Fruit fly (Drosophila melanogaster) whole organism, embryonic: ENCODE data around the gene CG17744.

ENCODE experiments used
- ATbp ChIP-seq: fragments of 200-800 bp; sonication (Bioruptor generic); optimal IDR thresholded peaks from 2 replicates; lab custom pipeline; 2017; ENCODE audit warnings: missing biosample characterization, mild to moderate bottlenecking, missing genetic modification characterization, missing genetic modification reagents
- Asciz ChIP-seq: fragments of 200-800 bp; sonication (Bioruptor generic); optimal IDR thresholded peaks from 2 replicates; lab custom pipeline; 2017; ENCODE audit warnings: missing biosample characterization, mild to moderate bottlenecking, missing genetic modification characterization, missing genetic modification reagents
- Atf6 ChIP-seq: fragments of 200-800 bp; sonication (Bioruptor generic); IDR thresholded peaks from 2 replicates; pipeline ENCODE4 v1.3.6; 2022; ENCODE audit warnings: missing biosample characterization, missing genetic modification characterization
- Awh ChIP-seq: fragments of 200-800 bp; sonication (Bioruptor generic); IDR thresholded peaks from 2 replicates; pipeline ENCODE4, ENCODE4 v1.3.6; 2022; ENCODE audit warnings: missing biosample characterization, missing genetic modification characterization
- CG10321 ChIP-seq: fragments of 200-800 bp; sonication (Bioruptor generic); IDR thresholded peaks from 2 replicates; pipeline ENCODE4 v1.3.6; 2022; ENCODE audit warnings: missing biosample characterization, missing genetic modification characterization
- CG10431 ChIP-seq: fragments of 200-800 bp; sonication (Bioruptor generic); optimal IDR thresholded peaks from 3 replicates; lab custom pipeline; 2018; ENCODE audit warnings: missing biosample characterization, mild to moderate bottlenecking, missing genetic modification characterization
- CG10565 ChIP-seq: fragments of 200-800 bp; sonication (Bioruptor generic); optimal IDR thresholded peaks from 3 replicates; lab custom pipeline; 2016; ENCODE audit warnings: missing biosample characterization, mild to moderate bottlenecking, missing genetic modification characterization
- CG11504 ChIP-seq: fragments of 200-800 bp; sonication (Bioruptor generic); optimal IDR thresholded peaks from 3 replicates; lab custom pipeline; 2019; ENCODE audit warnings: missing biosample characterization, mild to moderate bottlenecking, missing genetic modification characterization, moderate library complexity
- CG12071 ChIP-seq: fragments of 200-800 bp; sonication (Bioruptor generic); optimal IDR thresholded peaks from 3 replicates; lab custom pipeline; 2018; ENCODE audit warnings: missing biosample characterization, mild to moderate bottlenecking, missing genetic modification characterization
- CG12219 ChIP-seq: fragments of 200-800 bp; sonication (Bioruptor generic); optimal IDR thresholded peaks from 3 replicates; lab custom pipeline; 2018; ENCODE audit warnings: missing biosample characterization, mild to moderate bottlenecking, missing genetic modification characterization
- CG12769 ChIP-seq: fragments of 200-800 bp; sonication (Bioruptor generic); optimal IDR thresholded peaks from 2 replicates; lab custom pipeline; 2019; ENCODE audit warnings: missing biosample characterization, mild to moderate bottlenecking, missing genetic modification characterization, moderate library complexity
- CG13296 ChIP-seq: fragments of 200-800 bp; sonication (Bioruptor generic); optimal IDR thresholded peaks from 3 replicates; lab custom pipeline; 2018; ENCODE audit warnings: missing biosample characterization, mild to moderate bottlenecking, missing genetic modification characterization
- CG15269 ChIP-seq: fragments of 200-800 bp; sonication (Bioruptor generic); optimal IDR thresholded peaks from 2 replicates; lab custom pipeline; 2018; ENCODE audit warnings: missing biosample characterization, mild to moderate bottlenecking, missing genetic modification characterization, moderate library complexity
- CG1529 ChIP-seq: fragments of 200-800 bp; sonication (Bioruptor generic); optimal IDR thresholded peaks from 3 replicates; lab custom pipeline; 2018; ENCODE audit warnings: missing biosample characterization, missing genetic modification characterization
- CG1602 ChIP-seq: fragments of 200-800 bp; sonication (Bioruptor generic); optimal IDR thresholded peaks from 3 replicates; lab custom pipeline; 2016; ENCODE audit warnings: missing biosample characterization, missing genetic modification characterization
- CG2116 ChIP-seq: fragments of 200-800 bp; sonication (Bioruptor generic); optimal IDR thresholded peaks from 3 replicates; lab custom pipeline; 2018; ENCODE audit warnings: missing biosample characterization, mild to moderate bottlenecking, missing genetic modification characterization
- CG2678 ChIP-seq: fragments of 200-800 bp; sonication (Bioruptor generic); optimal IDR thresholded peaks from 3 replicates; lab custom pipeline; 2019; ENCODE audit warnings: missing biosample characterization, mild to moderate bottlenecking, missing genetic modification characterization, moderate library complexity
- CG31365 ChIP-seq: fragments of 200-800 bp; sonication (Bioruptor generic); optimal IDR thresholded peaks from 2 replicates; lab custom pipeline; 2018; ENCODE audit warnings: missing biosample characterization, mild to moderate bottlenecking, missing genetic modification characterization
- CG33213 ChIP-seq: fragments of 200-800 bp; sonication (Bioruptor generic); optimal IDR thresholded peaks from 3 replicates; lab custom pipeline; 2016; ENCODE audit warnings: missing biosample characterization, missing genetic modification characterization
- CG4617 ChIP-seq: fragments of 200-800 bp; sonication (Bioruptor generic); optimal IDR thresholded peaks from 3 replicates; lab custom pipeline; 2016; ENCODE audit warnings: missing biosample characterization, missing genetic modification characterization, borderline replicate concordance
- CG8290 ChIP-seq, 3 experiments: fragments of 200-800 bp; sonication (Bioruptor generic); optimal IDR thresholded peaks; 2 replicates each; lab custom pipeline; 2016 to 2019; ENCODE audit warnings: missing biosample characterization in 3 of 3, missing genetic modification characterization in 3 of 3, mild to moderate bottlenecking in 2 of 3, moderate library complexity in 1 of 3
- Doc2 ChIP-seq: fragments of 200-800 bp; sonication (Bioruptor generic); IDR thresholded peaks from 2 replicates; pipeline ENCODE4 v1.3.6; 2022; ENCODE audit warnings: missing biosample characterization, missing genetic modification characterization
- Drgx ChIP-seq: fragments of 200-800 bp; sonication (Bioruptor generic); IDR thresholded peaks from 2 replicates; pipeline ENCODE4 v1.3.6; 2022; ENCODE audit warnings: missing biosample characterization, missing genetic modification characterization
- H15 ChIP-seq: fragments of 200-800 bp; sonication (Bioruptor generic); IDR thresholded peaks from 3 replicates; pipeline ENCODE4 v1.3.6; 2022; ENCODE audit warnings: missing biosample characterization, missing genetic modification characterization
- HLH54F ChIP-seq: fragments of 200-800 bp; sonication (Bioruptor generic); optimal IDR thresholded peaks from 3 replicates; lab custom pipeline; 2016; ENCODE audit warnings: missing biosample characterization, missing genetic modification characterization
- HLHmδ ChIP-seq: fragments of 200-800 bp; sonication (Bioruptor generic); optimal IDR thresholded peaks from 2 replicates; lab custom pipeline; 2018; ENCODE audit warnings: missing biosample characterization, mild to moderate bottlenecking, missing genetic modification characterization, moderate library complexity
- Med ChIP-seq: fragments of 200-800 bp; sonication (Bioruptor generic); peaks from one replicate; lab custom pipeline; 2016; ENCODE audit warnings: missing biosample characterization, missing genetic modification characterization, mild to moderate bottlenecking, inconsistent platforms, moderate library complexity
- Neu2 ChIP-seq: fragments of 200-800 bp; sonication (Bioruptor generic); optimal IDR thresholded peaks from 3 replicates; lab custom pipeline; 2016; ENCODE audit warnings: missing biosample characterization, missing genetic modification characterization, borderline replicate concordance
- Nf-YB ChIP-seq: fragments of 200-800 bp; sonication (Bioruptor generic); optimal IDR thresholded peaks from 3 replicates; lab custom pipeline; 2019; ENCODE audit warnings: missing biosample characterization, mild to moderate bottlenecking, missing genetic modification characterization, moderate library complexity
- PHDP ChIP-seq: fragments of 200-800 bp; sonication (Bioruptor generic); optimal IDR thresholded peaks from 3 replicates; lab custom pipeline; 2018; ENCODE audit warnings: missing biosample characterization, mild to moderate bottlenecking, missing genetic modification characterization, moderate library complexity
- Sox102F ChIP-seq: fragments of 200-800 bp; sonication (Bioruptor generic); optimal IDR thresholded peaks from 2 replicates; lab custom pipeline; 2018; ENCODE audit warnings: missing biosample characterization, mild to moderate bottlenecking, missing genetic modification characterization, moderate library complexity
- Spps ChIP-seq: fragments of 200-800 bp; sonication (Bioruptor generic); optimal IDR thresholded peaks from 2 replicates; lab custom pipeline; 2018; ENCODE audit warnings: missing biosample characterization, mild to moderate bottlenecking, missing genetic modification characterization
- dmrt99B ChIP-seq: fragments of 200-800 bp; sonication (Bioruptor generic); optimal IDR thresholded peaks from 2 replicates; lab custom pipeline; 2018; ENCODE audit warnings: missing biosample characterization, mild to moderate bottlenecking, missing genetic modification characterization, moderate library complexity
- gem ChIP-seq: fragments of 200-800 bp; sonication (Bioruptor generic); optimal IDR thresholded peaks from 2 replicates; lab custom pipeline; 2019; ENCODE audit warnings: missing biosample characterization, mild to moderate bottlenecking, missing genetic modification characterization, moderate library complexity
- grn ChIP-seq: fragments of 200-800 bp; sonication (Bioruptor generic); optimal IDR thresholded peaks from 3 replicates; lab custom pipeline; 2017; ENCODE audit warnings: missing biosample characterization, missing genetic modification characterization
- kah ChIP-seq: fragments of 200-800 bp; sonication (Bioruptor generic); optimal IDR thresholded peaks from 2 replicates; lab custom pipeline; 2018; ENCODE audit warnings: missing biosample characterization, mild to moderate bottlenecking, missing genetic modification characterization
- lab ChIP-seq: fragments of 200-800 bp; sonication (Bioruptor generic); optimal IDR thresholded peaks from 3 replicates; lab custom pipeline; 2017; ENCODE audit warnings: missing biosample characterization, missing genetic modification characterization, mild to moderate bottlenecking, moderate library complexity, missing genetic modification reagents
- nmo ChIP-seq: fragments of 200-800 bp; sonication (Bioruptor generic); optimal IDR thresholded peaks from 2 replicates; lab custom pipeline; 2018; ENCODE audit warnings: missing biosample characterization, mild to moderate bottlenecking, missing genetic modification characterization, moderate library complexity
- pho ChIP-seq: fragments of 200-800 bp; sonication (Bioruptor generic); optimal IDR thresholded peaks from 2 replicates; lab custom pipeline; 2016; ENCODE audit warnings: missing biosample characterization, missing genetic modification characterization
- prd ChIP-seq, 3 experiments: fragments of >200 bp in 2 of 3; fragments of 200-800 bp in 1 of 3; sonication (Bioruptor generic) in 1 of 3; optimal IDR thresholded peaks in 2 of 3; IDR thresholded peaks in 1 of 3; 2 replicates in 2 of 3; 3 replicates in 1 of 3; pipeline versions ENCODE4 v1.3.6 to Lab custom; 2017 to 2022; ENCODE audit warnings: missing biosample characterization in 1 of 3, missing genetic modification characterization in 1 of 3
- pum ChIP-seq: fragments of 200-800 bp; sonication (Bioruptor generic); optimal IDR thresholded peaks from 2 replicates; lab custom pipeline; 2016; ENCODE audit warnings: missing biosample characterization, missing genetic modification characterization
- run ChIP-seq: fragments of 200-800 bp; sonication (Bioruptor generic); optimal IDR thresholded peaks from 3 replicates; lab custom pipeline; 2018; ENCODE audit warnings: missing biosample characterization, mild to moderate bottlenecking, missing genetic modification characterization
- scrt ChIP-seq: fragments of 200-800 bp; sonication (Bioruptor generic); optimal IDR thresholded peaks from 2 replicates; lab custom pipeline; 2018; ENCODE audit warnings: missing biosample characterization, mild to moderate bottlenecking, missing genetic modification characterization, moderate library complexity
- sens ChIP-seq: fragments of 200-800 bp; sonication (Bioruptor generic); peaks from one replicate; lab custom pipeline; 2016; ENCODE audit warnings: missing biosample characterization, missing genetic modification characterization
- seq ChIP-seq: fragments of 200-800 bp; sonication (Bioruptor generic); IDR thresholded peaks from 2 replicates; pipeline ENCODE4 v1.3.6; 2022; ENCODE audit warnings: missing biosample characterization, missing genetic modification characterization
- sisA ChIP-seq: fragments of 200-800 bp; sonication (Bioruptor generic); IDR thresholded peaks from 2 replicates; pipeline ENCODE4 v1.3.6; 2022; ENCODE audit warnings: missing biosample characterization, missing genetic modification characterization
- tup ChIP-seq: fragments of 200-800 bp; sonication (Bioruptor generic); optimal IDR thresholded peaks from 2 replicates; lab custom pipeline; 2016; ENCODE audit warnings: missing biosample characterization, mild to moderate bottlenecking, missing genetic modification characterization, moderate library complexity
- vfl ChIP-seq: fragments of 200-800 bp; sonication (Bioruptor generic); optimal IDR thresholded peaks from 2 replicates; lab custom pipeline; 2016; ENCODE audit warnings: missing biosample characterization, missing genetic modification characterization
- wek ChIP-seq: fragments of 200-800 bp; sonication (Bioruptor generic); optimal IDR thresholded peaks from 3 replicates; lab custom pipeline; 2018; ENCODE audit warnings: missing biosample characterization, mild to moderate bottlenecking, missing genetic modification characterization, moderate library complexity

The CG17744 gene

dm6 chr3L:6999993-7000392 is 26.6 kb downstream of the CG17744 start:
- no peak for TF ChIP-seq pum
- no peak for TF ChIP-seq CG10431 (GFP tag; lab: Kevin White, UChicago)
- TF ChIP-seq Awh (GFP tag; lab: Robert Waterston, UW), result 0 out of 2 replicates have a peak, but pooled peaks have one; percentile 26
- peak; percentile 24 for TF ChIP-seq CG15269 (tag; lab: Kevin White, UChicago)
- peak; percentile 40 for TF ChIP-seq CG12071 (GFP tag; lab: Kevin White, UChicago)
- TF ChIP-seq CG33213, result no peak
- TF ChIP-seq CG31365 (tag; lab: Kevin White, UChicago), result no peak
- no peak for TF ChIP-seq Spps
- TF ChIP-seq PHDP (tag; lab: Kevin White, UChicago), result peak; percentile 31
- no peak for TF ChIP-seq H15 (GFP tag; lab: Robert Waterston, UW)
- no peak for TF ChIP-seq CG10565 (GFP tag; lab: Kevin White, UChicago)
- peak; percentile 22 for TF ChIP-seq gem (tag; lab: Kevin White, UChicago)
- no peak for TF ChIP-seq CG12219 (GFP tag; lab: Kevin White, UChicago)
- no peak for TF ChIP-seq CG1602 (GFP tag; lab: Kevin White, UChicago)
- no peak for TF ChIP-seq grn (GFP tag; lab: Kevin White, UChicago)
- TF ChIP-seq CG12769 (tag; lab: Kevin White, UChicago), result peak; percentile 27
- no peak for TF ChIP-seq Atf6 (GFP tag; lab: Robert Waterston, UW)
- TF ChIP-seq Nf-YB (GFP tag; lab: Kevin White, UChicago), result no peak
- no peak for TF ChIP-seq Doc2 (GFP tag; lab: Robert Waterston, UW)
- no peak for TF ChIP-seq pho (GFP tag; lab: Kevin White, UChicago)
- peak; percentile 53 for TF ChIP-seq Med (GFP tag; lab: Kevin White, UChicago)
- peak; percentile 12 for TF ChIP-seq Sox102F
- TF ChIP-seq run, result no peak
- peak; percentile 54 for TF ChIP-seq sens (GFP tag; lab: Kevin White, UChicago)
- TF ChIP-seq CG2678, result peak; percentile 45
- TF ChIP-seq wek, result peak; percentile 17
- TF ChIP-seq HLHmδ (GFP tag; lab: Kevin White, UChicago), result no peak
- TF ChIP-seq CG8290 (GFP tag; optimal IDR thresholded peaks at IDR 0.05; lab: Kevin White, UChicago), result no peak
- TF ChIP-seq CG8290 (tag; optimal IDR thresholded peaks at IDR 0.05; lab: Kevin White, UChicago), result peak in 1 of 2 experiments; percentile 3
- no peak for TF ChIP-seq CG10321 (GFP tag; lab: Robert Waterston, UW)
- no peak for TF ChIP-seq Neu2 (GFP tag; lab: Kevin White, UChicago)
- TF ChIP-seq vfl, result no peak
- TF ChIP-seq prd (optimal IDR thresholded peaks at IDR 0.05; lab: Kevin White, UChicago), result no peak
- no peak for TF ChIP-seq prd (GFP tag; IDR thresholded peaks at IDR 0.05; lab: Robert Waterston, UW)
- TF ChIP-seq Drgx (GFP tag; lab: Robert Waterston, UW), result no peak
- TF ChIP-seq nmo (GFP tag; lab: Kevin White, UChicago), result no peak
- no peak for TF ChIP-seq sisA
- TF ChIP-seq scrt, result peak; percentile 14
- TF ChIP-seq HLH54F (GFP tag; lab: Kevin White, UChicago), result no peak
- TF ChIP-seq dmrt99B (tag; lab: Kevin White, UChicago), result peak; percentile 31
- no peak for TF ChIP-seq CG4617 (GFP tag; lab: Kevin White, UChicago)
- TF ChIP-seq tup (GFP tag; lab: Kevin White, UChicago), result no peak
- peak; percentile 20 for TF ChIP-seq Asciz (GFP tag; lab: Kevin White, UChicago)
- TF ChIP-seq CG11504 (tag; lab: Kevin White, UChicago), result peak; percentile 14
- TF ChIP-seq ATbp (GFP tag; lab: Kevin White, UChicago), result peak; percentile 12
- no peak for TF ChIP-seq kah (GFP tag; lab: Kevin White, UChicago)
- TF ChIP-seq seq (GFP tag; lab: Robert Waterston, UW), result 0 out of 2 replicates have a peak, but pooled peaks have one; percentile 36
- TF ChIP-seq CG13296 (GFP tag; lab: Kevin White, UChicago), result peak; percentile 14
- TF ChIP-seq CG2116 (GFP tag; lab: Kevin White, UChicago), result no peak
- peak; percentile 38 for TF ChIP-seq lab (GFP tag; lab: Kevin White, UChicago)
- no peak for TF ChIP-seq CG1529 (GFP tag; lab: Kevin White, UChicago)
